Worm (Caenorhabditis elegans) whole organism, midembryonic: Measurements from ENCODE around the gene nhr-54.
"Not testable (repeated sequence)": the region's sequence is repeated elsewhere in the genome, so short reads cannot be mapped to it uniquely, and the experiment has no call there.

Experiments used
- T22C8.4 ChIP-seq: fragments of 200-800 bp; sonication (Bioruptor generic); IDR thresholded peaks from 2 replicates; pipeline ENCODE4 v1.3.6; 2022; ENCODE audit warnings: missing genetic modification characterization, missing compliant biosample characterization
- cog-1 ChIP-seq: sonication (generic microtip); optimal IDR thresholded peaks from 2 replicates; lab custom pipeline; 2016; ENCODE audit warnings: missing genetic modification characterization, missing compliant biosample characterization
- flt-1 ChIP-seq: fragments of 200-800 bp; sonication (Bioruptor generic); IDR thresholded peaks from 2 replicates; pipeline ENCODE4 v1.3.6; 2022; ENCODE audit warnings: missing genetic modification characterization, missing compliant biosample characterization
- klf-2 ChIP-seq: fragments of 200-800 bp; sonication (Bioruptor generic); conservative IDR thresholded peaks from 2 replicates; pipeline ENCODE4 v1.3.6; 2022; ENCODE audit warnings: missing genetic modification reagents, missing genetic modification characterization, missing compliant biosample characterization
- med-1 ChIP-seq: sonication (generic microtip); optimal IDR thresholded peaks from 2 replicates; lab custom pipeline; 2017; ENCODE audit warnings: missing genetic modification characterization, mild to moderate bottlenecking, missing compliant biosample characterization, antibody characterized with exemption, missing genetic modification reagents; ENCODE audit not compliant: insufficient read depth
- ref-1 ChIP-seq: fragments of 200-800 bp; sonication (Bioruptor generic); conservative IDR thresholded peaks from 2 replicates; pipeline ENCODE4 v1.3.6; 2022; ENCODE audit warnings: missing genetic modification reagents, missing genetic modification characterization, missing compliant biosample characterization
- tab-1 ChIP-seq: fragments of 200-800 bp; sonication (Bioruptor generic); IDR thresholded peaks from 2 replicates; pipeline ENCODE4 v1.3.6; 2022; ENCODE audit warnings: missing genetic modification characterization, missing compliant biosample characterization
- ztf-23 ChIP-seq: fragments of 200-800 bp; sonication (Bioruptor generic); IDR thresholded peaks from 2 replicates; pipeline ENCODE4 v1.3.6; 2022; ENCODE audit warnings: missing genetic modification reagents, missing genetic modification characterization, missing compliant biosample characterization
- ztf-29 ChIP-seq: fragments of 200-800 bp; sonication (Bioruptor generic); IDR thresholded peaks from 2 replicates; pipeline ENCODE4 v1.3.6; 2022; ENCODE audit warnings: missing genetic modification reagents, missing genetic modification characterization, missing compliant biosample characterization

Gene nhr-54

DNA sequence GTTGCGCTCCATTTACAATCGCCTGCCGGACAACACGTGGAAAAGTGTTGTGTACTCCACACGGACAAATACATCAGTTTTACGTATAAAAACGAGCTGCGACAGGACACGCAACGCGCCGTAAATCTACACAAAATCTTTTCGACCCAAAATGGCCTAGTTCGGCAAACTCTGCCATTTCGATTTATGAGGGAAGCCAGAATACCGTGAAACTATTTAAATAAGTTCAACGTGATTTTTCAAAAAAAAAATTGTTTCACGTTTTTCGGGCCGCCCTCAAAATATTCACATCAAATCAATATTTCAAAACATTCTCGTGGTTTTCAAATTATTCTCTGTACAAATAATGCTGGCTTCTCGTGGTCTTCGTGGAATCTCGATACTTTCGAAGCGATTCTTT lies 21.1 kb upstream of the nhr-54 start, which contains the start of gene F36D3.8:
TSS of gene F36D3.8 (plus strand) at position 301 of the 400 bp plus-strand sequence.
- TF ChIP-seq ztf-29 (no peak), ref-1 (no peak), flt-1 (GFP tag; lab: Robert Waterston, UW) (no peak), ztf-23 (GFP tag; lab: Robert Waterston, UW) (no peak), T22C8.4 (GFP tag; lab: Robert Waterston, UW) (no peak), med-1 (GFP tag; lab: Kevin White, UChicago) (no peak), cog-1 (tag; lab: Kevin White, UChicago) (no peak), tab-1 (GFP tag; lab: Robert Waterston, UW) (no peak), klf-2 (GFP tag; lab: Robert Waterston, UW) (no peak)

DNA sequence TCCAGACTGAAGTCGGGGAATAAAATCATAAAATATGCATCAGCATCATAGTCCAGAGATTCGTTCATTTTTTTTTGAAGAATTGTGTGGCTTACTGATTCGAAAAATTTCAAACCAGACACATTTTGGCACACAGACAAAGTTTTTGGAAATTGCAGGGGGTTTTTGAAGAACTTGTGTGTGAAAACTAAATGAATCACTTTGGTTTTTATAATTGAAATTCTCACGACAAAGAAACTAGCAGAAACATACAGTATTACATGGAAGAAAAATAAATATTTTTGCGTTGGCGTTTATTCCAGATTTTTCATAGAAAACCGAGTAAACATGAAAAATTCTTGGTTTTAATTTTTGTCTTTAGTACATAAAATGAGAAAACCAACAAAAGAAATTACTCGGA lies 16.5 kb upstream of the nhr-54 start, which contains the start of gene srw-34:
TSS of gene srw-34 (minus strand) at position 101 of the 400 bp plus-strand sequence.
- TF ChIP-seq ref-1 (no peak), ztf-29 (no peak), klf-2 (GFP tag; lab: Robert Waterston, UW) (no peak), med-1 (GFP tag; lab: Kevin White, UChicago) (no peak), cog-1 (tag; lab: Kevin White, UChicago) (no peak)

DNA sequence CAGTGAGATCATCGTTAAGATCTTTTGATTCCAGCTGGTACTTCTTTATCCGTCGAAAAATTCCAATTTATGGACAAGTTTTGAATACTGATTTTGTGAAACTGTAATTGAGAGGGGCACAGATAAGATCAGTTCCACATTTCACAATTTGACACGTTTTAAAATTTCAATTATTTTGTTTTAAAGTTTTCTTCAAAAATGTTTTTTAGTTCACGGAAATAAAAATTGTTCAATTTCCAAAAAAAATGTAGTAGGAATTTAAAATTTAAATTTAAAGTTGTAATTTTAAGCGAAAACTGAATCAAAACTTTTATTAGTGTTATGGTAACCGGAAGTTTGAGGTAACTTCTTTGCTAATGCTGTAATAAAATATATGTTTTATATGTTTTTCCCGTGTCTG lies 11.9 kb upstream of the nhr-54 start, which contains the start of gene F36D3.4:
TSS of gene F36D3.4 (minus strand) at position 101 of the 400 bp plus-strand sequence.
- TF ChIP-seq ztf-29 = no peak
- no peak for TF ChIP-seq cog-1 (tag; lab: Kevin White, UChicago)
- no peak for TF ChIP-seq T22C8.4 (GFP tag; lab: Robert Waterston, UW)
- TF ChIP-seq ref-1 = no peak
- no peak for TF ChIP-seq flt-1 (GFP tag; lab: Robert Waterston, UW)
- no peak for TF ChIP-seq med-1 (GFP tag; lab: Kevin White, UChicago)
- TF ChIP-seq klf-2 (GFP tag; lab: Robert Waterston, UW) = no peak
- no peak for TF ChIP-seq tab-1 (GFP tag; lab: Robert Waterston, UW)
- no peak for TF ChIP-seq ztf-23 (GFP tag; lab: Robert Waterston, UW)

ce11 chrV:16515140-16515539 lies 9.4 kb upstream of the nhr-54 start, which contains the start of gene F36D3.5:
Gene F36D3.5 (minus strand): TSS chrV:16515240.
- TF ChIP-seq ref-1; flt-1 (GFP tag; lab: Robert Waterston, UW); ztf-29: not testable (repeated sequence)

DNA sequence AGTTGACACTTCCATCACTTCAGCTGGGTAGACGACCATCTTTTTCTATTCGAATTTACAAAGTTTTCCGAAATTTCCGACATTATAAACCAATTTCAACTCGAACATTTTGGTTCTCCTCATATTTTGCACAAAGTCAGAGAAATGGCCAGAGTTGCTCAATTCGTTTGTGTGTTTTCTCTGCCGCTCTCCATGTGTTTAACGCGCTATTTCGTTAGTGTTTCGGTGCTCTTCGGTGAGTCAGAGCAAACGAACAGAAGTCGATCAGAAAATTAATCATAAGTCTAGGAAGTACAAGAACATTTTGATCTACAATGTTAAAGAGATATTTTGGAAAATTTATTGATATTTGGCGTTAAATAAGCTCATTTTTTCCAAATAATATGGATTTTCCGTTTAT lies 2.9 kb upstream of the nhr-54 start, which contains the start of gene srr-3:
TSS of gene srr-3 (minus strand) at position 101 of the 400 bp plus-strand sequence.
- TF ChIP-seq flt-1 (GFP tag; lab: Robert Waterston, UW) (no peak), ref-1 (no peak), ztf-29 (no peak), cog-1 (tag; lab: Kevin White, UChicago) (no peak), klf-2 (GFP tag; lab: Robert Waterston, UW) (no peak), med-1 (GFP tag; lab: Kevin White, UChicago) (no peak), tab-1 (GFP tag; lab: Robert Waterston, UW) (no peak), T22C8.4 (GFP tag; lab: Robert Waterston, UW) (no peak), ztf-23 (GFP tag; lab: Robert Waterston, UW) (no peak)

ce11 chrV:16506650-16507049 lies 922 bp upstream of the nhr-54 start:
- no peak for TF ChIP-seq tab-1 (GFP tag; lab: Robert Waterston, UW)
- TF ChIP-seq cog-1 (tag; lab: Kevin White, UChicago) = no peak
- no peak for TF ChIP-seq ztf-29
- no peak for TF ChIP-seq flt-1 (GFP tag; lab: Robert Waterston, UW)
- no peak for TF ChIP-seq med-1 (GFP tag; lab: Kevin White, UChicago)
- TF ChIP-seq ztf-23 (GFP tag; lab: Robert Waterston, UW) = no peak
- no peak for TF ChIP-seq T22C8.4 (GFP tag; lab: Robert Waterston, UW)
- TF ChIP-seq klf-2 (GFP tag; lab: Robert Waterston, UW) = no peak
- no peak for TF ChIP-seq ref-1

DNA sequence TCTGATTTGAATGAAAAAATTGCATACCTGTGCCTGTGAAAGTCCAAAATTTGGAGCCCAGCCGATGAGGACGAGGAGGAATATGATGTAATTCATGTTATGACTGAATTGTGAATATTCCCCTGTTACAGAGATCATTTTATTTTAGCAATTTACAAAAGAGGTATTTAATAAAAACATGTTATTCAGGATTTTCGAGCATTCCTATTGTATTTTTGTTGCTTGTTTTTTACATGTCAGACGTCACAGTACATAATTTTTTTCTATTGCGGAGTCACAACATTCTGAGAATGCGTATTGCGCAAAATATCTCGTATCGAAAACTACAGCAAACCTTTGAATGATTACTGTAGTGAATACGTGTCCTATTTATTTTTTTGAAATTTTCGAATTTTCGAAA lies 2.6 kb downstream of the nhr-54 start, which contains the start of gene F36D3.14:
TSS of gene F36D3.14 (minus strand) at position 101 of the 400 bp plus-strand sequence.
- TF ChIP-seq klf-2 (GFP tag; lab: Robert Waterston, UW) (no peak), cog-1 (tag; lab: Kevin White, UChicago) (no peak)

ce11 chrV:16499006-16499405 lies 6.7 kb downstream of the nhr-54 start, which contains the start of gene F36D3.1:
Gene F36D3.1 (plus strand): TSS chrV:16499352.
- TF ChIP-seq med-1 (GFP tag; lab: Kevin White, UChicago) = no peak
- no peak for TF ChIP-seq klf-2 (GFP tag; lab: Robert Waterston, UW)
- no peak for TF ChIP-seq T22C8.4 (GFP tag; lab: Robert Waterston, UW)
- no peak for TF ChIP-seq cog-1 (tag; lab: Kevin White, UChicago)
- TF ChIP-seq ztf-29 = no peak
- TF ChIP-seq tab-1 (GFP tag; lab: Robert Waterston, UW) = no peak
- TF ChIP-seq ref-1 = no peak
- no peak for TF ChIP-seq flt-1 (GFP tag; lab: Robert Waterston, UW)
- no peak for TF ChIP-seq ztf-23 (GFP tag; lab: Robert Waterston, UW)

DNA sequence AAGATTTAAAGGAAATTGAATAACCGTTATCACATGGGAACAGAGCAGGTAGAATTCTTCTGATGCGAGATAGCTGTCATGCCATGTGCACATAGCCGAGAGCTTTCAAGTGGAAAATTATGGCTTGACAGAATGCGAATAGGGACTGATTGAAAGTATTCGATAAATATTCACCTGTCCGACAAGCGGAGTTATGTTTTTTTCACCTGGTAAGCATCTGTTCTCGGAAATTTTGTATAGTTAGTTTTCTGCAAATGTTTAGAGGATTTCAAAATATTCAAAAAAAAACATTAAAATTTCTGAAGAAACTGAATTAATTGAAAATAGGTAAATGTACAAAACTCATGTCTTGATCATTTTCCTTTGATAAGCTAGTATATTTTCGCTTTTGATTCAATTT lies 8.2 kb downstream of the nhr-54 start, which contains the start of gene srh-136:
TSS of gene srh-136 (minus strand) at position 93 of the 400 bp plus-strand sequence.
- TF ChIP-seq cog-1 (tag; lab: Kevin White, UChicago) = no peak
- no peak for TF ChIP-seq flt-1 (GFP tag; lab: Robert Waterston, UW)
- no peak for TF ChIP-seq ztf-23 (GFP tag; lab: Robert Waterston, UW)
- TF ChIP-seq ztf-29 = no peak
- TF ChIP-seq med-1 (GFP tag; lab: Kevin White, UChicago) = no peak
- no peak for TF ChIP-seq tab-1 (GFP tag; lab: Robert Waterston, UW)
- TF ChIP-seq T22C8.4 (GFP tag; lab: Robert Waterston, UW) = no peak
- no peak for TF ChIP-seq klf-2 (GFP tag; lab: Robert Waterston, UW)

ce11 chrV:16494359-16494758 lies 11.4 kb downstream of the nhr-54 start, which contains the start of gene comt-2:
Gene comt-2 (minus strand): TSS chrV:16494489.
- no peak for TF ChIP-seq T22C8.4 (GFP tag; lab: Robert Waterston, UW)
